Fruit fly (Drosophila melanogaster) whole organism, prepupa: Measurements from ENCODE around the gene CG7607.

Experiments used
- Blimp-1 ChIP-seq: fragments of 200-800 bp; sonication (Bioruptor generic); optimal IDR thresholded peaks from 3 replicates; lab custom pipeline; 2017; ENCODE audit warnings: missing biosample characterization, missing genetic modification characterization, mild to moderate bottlenecking, moderate library complexity, missing genetic modification reagents
- CG15336 ChIP-seq: fragments of 200-800 bp; sonication (Bioruptor generic); IDR thresholded peaks from 2 replicates; pipeline ENCODE4 v1.3.6; 2022; ENCODE audit warnings: missing biosample characterization, missing genetic modification characterization
- CG16779 ChIP-seq: fragments of 200-800 bp; sonication (Bioruptor generic); optimal IDR thresholded peaks from 3 replicates; lab custom pipeline; 2017; ENCODE audit warnings: missing biosample characterization, mild to moderate bottlenecking, missing genetic modification characterization
- CG6854 ChIP-seq: fragments of 200-800 bp; sonication (Bioruptor generic); optimal IDR thresholded peaks from 2 replicates; lab custom pipeline; 2017; ENCODE audit warnings: missing biosample characterization, mild to moderate bottlenecking, missing genetic modification characterization
- CG7368 ChIP-seq: fragments of 200-800 bp; sonication (Bioruptor generic); optimal IDR thresholded peaks from 3 replicates; lab custom pipeline; 2016; ENCODE audit warnings: missing biosample characterization, missing genetic modification characterization
- CG8119 ChIP-seq: fragments of 200-800 bp; sonication (Bioruptor generic); IDR thresholded peaks from 3 replicates; pipeline ENCODE4 v1.3.6; 2022; ENCODE audit warnings: missing biosample characterization, missing genetic modification characterization
- CG8632 ChIP-seq: fragments of 200-800 bp; sonication (Bioruptor generic); optimal IDR thresholded peaks from 3 replicates; lab custom pipeline; 2016; ENCODE audit warnings: missing biosample characterization, missing genetic modification characterization
- Hr39 ChIP-seq: fragments of 200-800 bp; sonication (Bioruptor generic); optimal IDR thresholded peaks from 2 replicates; lab custom pipeline; 2016; ENCODE audit warnings: missing biosample characterization, missing genetic modification characterization
- OdsH ChIP-seq: fragments of 200-800 bp; sonication (Bioruptor generic); optimal IDR thresholded peaks from 3 replicates; lab custom pipeline; 2016; ENCODE audit warnings: missing biosample characterization, missing genetic modification characterization
- eg ChIP-seq: fragments of 200-800 bp; sonication (Bioruptor generic); IDR thresholded peaks from 3 replicates; pipeline ENCODE4 v1.3.6; 2022; ENCODE audit warnings: missing biosample characterization, missing genetic modification characterization
- esn ChIP-seq: fragments of 200-800 bp; sonication (Bioruptor generic); optimal IDR thresholded peaks from 2 replicates; lab custom pipeline; 2016; ENCODE audit warnings: missing biosample characterization, mild to moderate bottlenecking, missing genetic modification characterization, moderate library complexity
- fkh ChIP-seq: fragments of 200-800 bp; sonication (Bioruptor generic); optimal IDR thresholded peaks from 3 replicates; lab custom pipeline; 2017; ENCODE audit warnings: missing biosample characterization, mild to moderate bottlenecking, missing genetic modification characterization, moderate library complexity
- net ChIP-seq: fragments of 200-800 bp; sonication (Bioruptor generic); optimal IDR thresholded peaks from 3 replicates; lab custom pipeline; 2016; ENCODE audit warnings: missing biosample characterization, missing genetic modification characterization
- topi ChIP-seq: fragments of 200-800 bp; sonication (Bioruptor generic); optimal IDR thresholded peaks from 3 replicates; lab custom pipeline; 2016; ENCODE audit warnings: missing biosample characterization, missing genetic modification characterization

dm6 chr3L:11241949-11242348 lies 42.5 kb downstream of the CG7607 start:
- TF ChIP-seq CG6854 (GFP tag; lab: Kevin White, UChicago) (no peak), CG8632 (no peak), topi (GFP tag; lab: Kevin White, UChicago) (no peak), CG8119 (GFP tag; lab: Robert Waterston, UW) (no peak), esn (GFP tag; lab: Kevin White, UChicago) (no peak), Blimp-1 (GFP tag; lab: Kevin White, UChicago) (no peak), net (no peak), OdsH (GFP tag; lab: Kevin White, UChicago) (no peak), CG7368 (no peak), CG16779 (no peak), CG15336 (GFP tag; lab: Robert Waterston, UW) (no peak), Hr39 (GFP tag; lab: Kevin White, UChicago) (no peak), eg (GFP tag; lab: Robert Waterston, UW) (no peak), fkh (peak; percentile 13)
